Fruit fly (Drosophila melanogaster): ENCODE data around the gene RpL35.

DNA sequence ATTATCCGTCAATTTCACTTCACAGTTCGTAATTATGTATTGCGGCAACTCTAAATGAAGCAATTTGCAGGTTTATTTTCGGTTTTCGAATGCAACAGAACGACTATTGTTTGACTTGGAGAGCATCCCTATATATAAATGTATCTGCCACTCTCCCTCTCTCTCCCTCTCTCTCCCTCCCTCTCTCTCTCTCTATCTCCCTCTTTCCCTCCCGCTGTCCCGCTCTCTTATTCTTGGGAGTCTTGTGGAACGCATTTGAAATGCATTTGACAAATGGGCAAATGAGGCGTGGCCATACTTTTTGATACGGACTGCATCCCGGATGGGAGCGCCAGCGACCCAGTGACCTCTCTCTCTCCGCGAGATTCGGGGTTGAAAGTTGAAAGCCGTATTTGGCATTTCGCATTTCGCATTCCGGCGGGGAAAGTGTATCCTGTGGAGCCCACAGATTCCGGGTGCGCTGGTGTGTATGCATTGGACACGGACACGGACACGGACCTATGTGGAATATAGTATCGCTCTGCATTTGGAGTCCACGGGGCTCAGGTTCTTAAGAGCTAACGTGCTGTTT is 35.6 kb upstream of the RpL35 start:
- TF ChIP-seq Pif1A (GFP tag; optimal IDR thresholded peaks at IDR 0.05) (no peak), Pif1B (GFP tag; optimal IDR thresholded peaks at IDR 0.05) (no peak), fd96Ca (GFP tag; IDR thresholded peaks at IDR 0.05) (no peak), EcR (GFP tag; optimal IDR thresholded peaks at IDR 0.05) (no peak), Snoo (tag; optimal IDR thresholded peaks at IDR 0.05) (no peak), CG32121 (GFP tag; IDR thresholded peaks at IDR 0.05) (no peak), CG34367 (tag; optimal IDR thresholded peaks at IDR 0.05) (no peak), CG4496 (GFP tag; IDR thresholded peaks at IDR 0.05) (no peak), gl (tag; optimal IDR thresholded peaks at IDR 0.05) (no peak)

Data from whole organism, pupa.